Worm (Caenorhabditis elegans): Measurements from ENCODE around the gene F07A11.5.

ce11 chrII:11629957-11630356, 17.9 kb downstream of the F07A11.5 start:
- TF ChIP-seq him-1 (tag; optimal IDR thresholded peaks at IDR 0.05) (no peak), W03F9.2 (tag; optimal IDR thresholded peaks at IDR 0.05) (no peak), dao-5 (tag; optimal IDR thresholded peaks at IDR 0.05) (no peak)
